Worm (Caenorhabditis elegans) whole organism, mixed stage, embryonic: ENCODE results near the gene C09F5.3.

Source experiments
- M03D4.4 ChIP-seq: sonication (generic microtip); optimal IDR thresholded peaks from 2 replicates; lab custom pipeline; 2017; ENCODE audit warnings: mild to moderate bottlenecking, missing genetic modification characterization, missing compliant biosample characterization
- ceh-83 ChIP-seq: fragments of 200-800 bp; sonication (Bioruptor generic); optimal IDR thresholded peaks from 2 replicates; lab custom pipeline; 2018; ENCODE audit warnings: mild to moderate bottlenecking, missing genetic modification characterization, missing compliant biosample characterization
- ces-1 ChIP-seq: fragments of 150-350 bp; optimal IDR thresholded peaks from 2 replicates; lab custom pipeline; 2014; ENCODE audit warnings: missing biosample characterization, missing genetic modification reagents, missing genetic modification characterization
- elt-1 ChIP-seq: sonication (generic microtip); optimal IDR thresholded peaks from 2 replicates; lab custom pipeline; 2017; ENCODE audit warnings: missing genetic modification characterization, mild to moderate bottlenecking, missing compliant biosample characterization, antibody characterized with exemption, moderate library complexity, borderline replicate concordance; ENCODE audit not compliant: insufficient read depth
- hlh-1 ChIP-seq: fragments of 150-350 bp; optimal IDR thresholded peaks from 2 replicates; lab custom pipeline; 2014; ENCODE audit warnings: missing biosample characterization, missing genetic modification reagents, missing genetic modification characterization
- lin-13 ChIP-seq: fragments of 150-350 bp; optimal IDR thresholded peaks from 2 replicates; lab custom pipeline; 2014; ENCODE audit warnings: missing biosample characterization, missing genetic modification characterization
- mep-1 ChIP-seq: fragments of 150-350 bp; optimal IDR thresholded peaks from 2 replicates; lab custom pipeline; 2017; ENCODE audit warnings: missing biosample characterization, missing genetic modification reagents, missing genetic modification characterization, inconsistent platforms
- mls-2 ChIP-seq: sonication (generic microtip); optimal IDR thresholded peaks from 2 replicates; lab custom pipeline; 2016; ENCODE audit warnings: mild to moderate bottlenecking, missing genetic modification characterization, moderate library complexity, missing compliant biosample characterization
- nhr-12 ChIP-seq: fragments of 150-350 bp; optimal IDR thresholded peaks from 2 replicates; lab custom pipeline; 2014; ENCODE audit warnings: missing biosample characterization, missing genetic modification characterization
- nhr-2 ChIP-seq: fragments of 150-350 bp; optimal IDR thresholded peaks from 2 replicates; lab custom pipeline; 2014; ENCODE audit warnings: missing biosample characterization, missing genetic modification characterization
- nhr-237 ChIP-seq: fragments of 150-350 bp; optimal IDR thresholded peaks from 2 replicates; lab custom pipeline; 2014; ENCODE audit warnings: missing biosample characterization, missing genetic modification characterization
- nhr-76 ChIP-seq: sonication (generic microtip); optimal IDR thresholded peaks from 2 replicates; lab custom pipeline; 2017; ENCODE audit warnings: missing biosample characterization, missing genetic modification characterization
- pha-4 ChIP-seq: fragments of 150-350 bp; optimal IDR thresholded peaks from 2 replicates; lab custom pipeline; 2018; ENCODE audit warnings: missing biosample characterization, missing genetic modification reagents, missing genetic modification characterization
- sem-2 ChIP-seq: fragments of 200-800 bp; sonication (Bioruptor generic); optimal IDR thresholded peaks from 2 replicates; lab custom pipeline; 2018; ENCODE audit warnings: mild to moderate bottlenecking, missing genetic modification characterization, missing compliant biosample characterization
- snpc-4 ChIP-seq: fragments of 150-350 bp; optimal IDR thresholded peaks from 2 replicates; lab custom pipeline; 2014; ENCODE audit warnings: missing biosample characterization, missing genetic modification characterization
- sptf-1 ChIP-seq: sonication (generic microtip); optimal IDR thresholded peaks from 2 replicates; lab custom pipeline; 2017; ENCODE audit warnings: mild to moderate bottlenecking, missing genetic modification characterization, moderate library complexity, missing compliant biosample characterization
- unc-120 ChIP-seq: sonication (generic microtip); optimal IDR thresholded peaks from 2 replicates; lab custom pipeline; 2017; ENCODE audit warnings: missing genetic modification characterization, missing compliant biosample characterization; ENCODE audit not compliant: poor library complexity, severe bottlenecking
- unc-62 ChIP-seq: fragments of 150-350 bp; optimal IDR thresholded peaks from 2 replicates; lab custom pipeline; 2014; ENCODE audit warnings: missing biosample characterization, missing genetic modification reagents, missing genetic modification characterization
- ztf-11 ChIP-seq: fragments of 150-350 bp; optimal IDR thresholded peaks from 2 replicates; lab custom pipeline; 2014; ENCODE audit warnings: missing biosample characterization, missing genetic modification characterization

C09F5.3 gene

DNA sequence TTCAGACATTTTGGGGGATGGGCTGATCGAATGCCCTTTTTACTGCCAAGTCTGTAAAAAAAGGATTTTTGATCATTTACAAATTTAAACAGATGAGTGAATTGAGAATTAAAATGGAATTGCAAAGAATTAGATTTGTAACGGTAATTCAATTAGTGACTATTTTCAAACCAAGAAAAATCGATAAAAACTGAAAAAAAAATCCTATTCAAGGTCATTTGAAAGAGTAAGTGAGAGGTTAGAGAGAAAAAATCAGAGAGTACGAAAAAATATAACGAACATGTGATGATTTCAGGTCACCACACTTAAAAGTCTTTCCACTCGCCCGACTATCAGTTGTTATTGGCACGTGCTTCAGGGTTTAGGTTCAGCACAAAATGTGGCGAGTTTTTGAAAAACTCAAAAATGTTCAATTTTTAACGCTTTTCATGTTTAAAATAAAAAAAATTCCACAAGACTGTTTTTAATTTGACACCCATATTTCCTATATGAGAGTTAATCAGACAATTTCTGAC, 44.8 kb downstream of the C09F5.3 start, which contains the start of gene T19C3.4:
T19C3.4 (minus strand) TSS at position 51 of the 515 bp plus-strand sequence.
- TF ChIP-seq sem-2 (no peak), snpc-4 (no peak), ceh-83 (GFP tag; lab: Kevin White, UChicago) (no peak), pha-4 (no peak), M03D4.4 (tag; lab: Kevin White, UChicago) (no peak), hlh-1 (tag; lab: Kevin White, UChicago) (no peak), sptf-1 (tag; lab: Kevin White, UChicago) (no peak), mep-1 (tag; lab: Kevin White, UChicago) (no peak), lin-13 (tag; lab: Kevin White, UChicago) (no peak), elt-1 (tag; lab: Kevin White, UChicago) (no peak), nhr-12 (tag; lab: Kevin White, UChicago) (no peak)

DNA sequence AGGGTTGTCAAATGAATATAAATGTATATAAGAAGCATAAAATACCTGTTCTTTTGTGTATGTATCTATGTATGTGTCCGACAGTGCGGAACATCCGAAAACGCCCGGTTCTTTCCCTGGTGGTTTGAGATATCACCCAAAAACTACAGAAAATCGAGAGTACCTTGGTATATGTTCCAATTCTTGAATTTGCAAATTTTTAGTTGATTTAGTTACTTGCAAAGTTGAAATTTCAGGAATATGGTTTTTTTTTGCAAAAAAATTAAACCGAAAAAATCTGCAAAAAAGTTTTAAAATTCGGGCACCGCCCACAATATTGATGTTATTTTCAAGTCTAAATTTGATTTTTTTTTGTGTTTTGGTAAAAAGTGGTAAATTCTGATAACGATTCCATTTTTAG, 47.6 kb downstream of the C09F5.3 start, which contains the start of gene T19C3.2:
T19C3.2 (minus strand) TSS at position 101 of the 400 bp plus-strand sequence.
- TF ChIP-seq elt-1 (tag; lab: Kevin White, UChicago) = no peak
- no peak for TF ChIP-seq nhr-237 (tag; lab: Kevin White, UChicago)
- TF ChIP-seq ztf-11 = no peak
- TF ChIP-seq nhr-12 (tag; lab: Kevin White, UChicago) = no peak
- TF ChIP-seq sptf-1 (tag; lab: Kevin White, UChicago) = no peak
- no peak for TF ChIP-seq nhr-76
- no peak for TF ChIP-seq ces-1 (GFP tag; lab: Kevin White, UChicago)

DNA sequence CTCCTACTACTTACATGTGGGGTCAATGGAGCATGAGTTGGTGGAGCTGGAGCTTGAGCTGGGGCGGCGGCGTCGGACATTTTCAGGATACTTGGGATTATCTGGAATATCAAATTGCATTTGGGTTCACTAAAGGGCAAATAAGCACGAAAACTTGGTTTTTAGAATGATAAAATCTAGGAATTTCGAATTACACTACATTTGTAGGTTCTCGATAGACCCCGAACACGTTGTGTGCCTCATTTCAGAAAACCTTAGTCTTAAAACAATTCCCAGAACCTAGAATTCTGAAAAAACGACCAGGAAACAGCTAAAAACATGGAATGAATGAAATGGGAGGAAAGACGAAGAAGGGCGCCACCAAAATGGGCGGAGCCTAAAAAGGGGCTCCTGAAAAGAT, 50.6 kb downstream of the C09F5.3 start, which contains the start of gene T19C3.3:
T19C3.3 (minus strand) TSS at position 101 of the 400 bp plus-strand sequence.
- no peak for TF ChIP-seq mep-1 (tag; lab: Kevin White, UChicago)
- TF ChIP-seq mls-2 = no peak
- TF ChIP-seq hlh-1 (tag; lab: Kevin White, UChicago) = no peak
- TF ChIP-seq snpc-4 = no peak
- no peak for TF ChIP-seq M03D4.4 (tag; lab: Kevin White, UChicago)
- no peak for TF ChIP-seq ztf-11
- no peak for TF ChIP-seq unc-120

DNA sequence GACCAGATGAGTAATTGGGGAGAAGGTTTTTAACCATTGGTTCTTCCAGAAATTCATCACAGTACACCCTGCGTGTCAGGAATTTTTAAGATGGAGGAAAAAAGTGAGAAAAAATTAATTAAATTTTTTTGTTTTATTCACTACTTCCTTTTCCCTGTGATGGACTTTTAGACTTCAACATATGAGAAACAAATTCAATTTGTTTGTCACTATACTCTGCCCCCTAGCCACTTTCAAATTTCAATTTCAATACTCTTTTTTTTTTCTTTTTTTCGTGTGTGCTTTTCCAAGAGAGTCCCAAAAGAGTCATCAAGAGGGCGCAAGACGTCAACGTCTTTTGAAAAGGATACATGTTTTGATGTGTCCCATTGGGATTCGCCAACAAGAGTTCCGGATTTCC, 52.3 kb downstream of the C09F5.3 start:
- TF ChIP-seq M03D4.4 (tag; lab: Kevin White, UChicago) = no peak
- no peak for TF ChIP-seq unc-62
- peak; percentile 53 for TF ChIP-seq ces-1 (GFP tag; lab: Kevin White, UChicago)
- no peak for TF ChIP-seq ceh-83 (GFP tag; lab: Kevin White, UChicago)
- no peak for TF ChIP-seq nhr-2 (tag; lab: Kevin White, UChicago)
- no peak for TF ChIP-seq elt-1 (tag; lab: Kevin White, UChicago)
